Worm (Caenorhabditis elegans) whole organism, L2 larva: ENCODE measurements around the gene fkh-7.

Experiments used
- C34F6.9 ChIP-seq: fragments of 150-350 bp; optimal IDR thresholded peaks from 2 replicates; lab custom pipeline; 2014; ENCODE audit warnings: missing biosample characterization, missing genetic modification characterization
- F13H6.1 ChIP-seq: sonication (generic microtip); optimal IDR thresholded peaks from 2 replicates; lab custom pipeline; 2016; ENCODE audit warnings: missing genetic modification characterization, missing compliant biosample characterization
- R02D3.7 ChIP-seq: fragments of 150-350 bp; optimal IDR thresholded peaks from 2 replicates; lab custom pipeline; 2014; ENCODE audit warnings: missing biosample characterization, missing genetic modification characterization
- alr-1 ChIP-seq: fragments of 150-350 bp; optimal IDR thresholded peaks from 2 replicates; lab custom pipeline; 2014; ENCODE audit warnings: missing biosample characterization, missing genetic modification characterization
- aly-2 ChIP-seq: fragments of 150-350 bp; optimal IDR thresholded peaks from 2 replicates; lab custom pipeline; 2014; ENCODE audit warnings: missing biosample characterization, missing genetic modification characterization
- ama-1 ChIP-seq: fragments of 150-350 bp; optimal IDR thresholded peaks from 2 replicates; lab custom pipeline; 2018; ENCODE audit warnings: inconsistent platforms
- blmp-1 ChIP-seq: sonication (generic microtip); optimal IDR thresholded peaks from 2 replicates; lab custom pipeline; 2017; ENCODE audit warnings: missing genetic modification characterization, mild to moderate bottlenecking, missing compliant biosample characterization, antibody characterized with exemption, moderate library complexity; ENCODE audit not compliant: insufficient read depth
- ceh-16 ChIP-seq: fragments of 150-350 bp; optimal IDR thresholded peaks from 2 replicates; lab custom pipeline; 2014; ENCODE audit warnings: missing biosample characterization, missing genetic modification characterization
- ceh-82 ChIP-seq: fragments of 150-350 bp; optimal IDR thresholded peaks from 2 replicates; lab custom pipeline; 2014; ENCODE audit warnings: missing biosample characterization, missing genetic modification characterization
- crh-2 ChIP-seq: sonication (generic microtip); optimal IDR thresholded peaks from 2 replicates; lab custom pipeline; 2017; ENCODE audit warnings: missing biosample characterization, missing genetic modification characterization
- egl-27 ChIP-seq: sonication (generic microtip); optimal IDR thresholded peaks from 3 replicates; lab custom pipeline; 2017; ENCODE audit warnings: missing biosample characterization, missing genetic modification reagents, missing genetic modification characterization
- elt-1 ChIP-seq: fragments of 150-350 bp; optimal IDR thresholded peaks from 2 replicates; lab custom pipeline; 2014; ENCODE audit warnings: missing biosample characterization, missing genetic modification characterization
- elt-3 ChIP-seq: sonication (generic microtip); optimal IDR thresholded peaks from 2 replicates; lab custom pipeline; 2017; ENCODE audit warnings: missing biosample characterization, missing genetic modification characterization
- fos-1 ChIP-seq: fragments of 150-350 bp; optimal IDR thresholded peaks from 2 replicates; lab custom pipeline; 2014; ENCODE audit warnings: missing biosample characterization, missing genetic modification characterization
- gmeb-1 ChIP-seq: fragments of 150-350 bp; optimal IDR thresholded peaks from 2 replicates; lab custom pipeline; 2014; ENCODE audit warnings: missing biosample characterization, missing genetic modification characterization
- lin-13 ChIP-seq: fragments of 150-350 bp; optimal IDR thresholded peaks from 2 replicates; lab custom pipeline; 2014; ENCODE audit warnings: missing biosample characterization, missing genetic modification reagents, missing genetic modification characterization
- lin-39 ChIP-seq: fragments of 150-350 bp; optimal IDR thresholded peaks from 2 replicates; lab custom pipeline; 2014; ENCODE audit warnings: missing biosample characterization, missing genetic modification reagents, missing genetic modification characterization
- lsy-2 ChIP-seq, 2 experiments: fragments of 150-350 bp in 1 of 2; sonication (generic microtip) in 1 of 2; optimal IDR thresholded peaks; 2 replicates each; lab custom pipeline; 2014 to 2017; ENCODE audit warnings: missing biosample characterization in 2 of 2, missing genetic modification characterization in 2 of 2
- mbf-1 ChIP-seq: sonication (generic microtip); optimal IDR thresholded peaks from 2 replicates; lab custom pipeline; 2017; ENCODE audit warnings: missing biosample characterization, missing genetic modification characterization
- mdl-1 ChIP-seq, 2 experiments: fragments of 150-350 bp in 1 of 2; sonication (generic microtip) in 1 of 2; optimal IDR thresholded peaks; 2 replicates each; lab custom pipeline; 2017; ENCODE audit warnings: missing biosample characterization in 2 of 2, missing genetic modification characterization in 2 of 2
- nhr-11 ChIP-seq: fragments of 150-350 bp; optimal IDR thresholded peaks from 2 replicates; lab custom pipeline; 2014; ENCODE audit warnings: missing biosample characterization, missing genetic modification characterization
- nhr-12 ChIP-seq: fragments of 150-350 bp; optimal IDR thresholded peaks from 2 replicates; lab custom pipeline; 2014; ENCODE audit warnings: missing biosample characterization, missing genetic modification characterization
- nhr-129 ChIP-seq: fragments of 150-350 bp; optimal IDR thresholded peaks from 2 replicates; lab custom pipeline; 2014; ENCODE audit warnings: missing biosample characterization, missing genetic modification characterization
- nhr-21 ChIP-seq: fragments of 150-350 bp; optimal IDR thresholded peaks from 2 replicates; lab custom pipeline; 2014; ENCODE audit warnings: missing biosample characterization, missing genetic modification characterization
- nhr-23 ChIP-seq: fragments of 150-350 bp; optimal IDR thresholded peaks from 2 replicates; lab custom pipeline; 2014; ENCODE audit warnings: missing biosample characterization, missing genetic modification reagents, missing genetic modification characterization
- nhr-237 ChIP-seq: fragments of 150-350 bp; optimal IDR thresholded peaks from 2 replicates; lab custom pipeline; 2014; ENCODE audit warnings: missing biosample characterization, missing genetic modification characterization
- nhr-25 ChIP-seq: fragments of 150-350 bp; sonication (generic microtip); optimal IDR thresholded peaks from 3 replicates; lab custom pipeline; 2014; ENCODE audit warnings: missing biosample characterization, missing genetic modification characterization
- nhr-6 ChIP-seq: fragments of 150-350 bp; optimal IDR thresholded peaks from 2 replicates; lab custom pipeline; 2014; ENCODE audit warnings: missing biosample characterization, missing genetic modification characterization
- nhr-77 ChIP-seq: fragments of 150-350 bp; optimal IDR thresholded peaks from 2 replicates; lab custom pipeline; 2014; ENCODE audit warnings: missing biosample characterization, missing genetic modification characterization
- skn-1 ChIP-seq: sonication (generic microtip); optimal IDR thresholded peaks from 2 replicates; lab custom pipeline; 2017; ENCODE audit warnings: missing biosample characterization, missing genetic modification characterization
- snpc-4 ChIP-seq: fragments of 150-350 bp; optimal IDR thresholded peaks from 2 replicates; lab custom pipeline; 2014; ENCODE audit warnings: missing biosample characterization, missing genetic modification characterization
- unc-39 ChIP-seq: fragments of 150-350 bp; optimal IDR thresholded peaks from 2 replicates; lab custom pipeline; 2014; ENCODE audit warnings: missing biosample characterization, missing genetic modification characterization
- unc-62 ChIP-seq: fragments of 150-350 bp; optimal IDR thresholded peaks from 2 replicates; lab custom pipeline; 2014; ENCODE audit warnings: missing biosample characterization, missing genetic modification reagents, missing genetic modification characterization
- ztf-1 ChIP-seq: fragments of 200-800 bp; sonication (Bioruptor generic); conservative IDR thresholded peaks from 2 replicates; pipeline ENCODE4 v1.3.6; 2022; ENCODE audit warnings: missing genetic modification characterization, missing compliant biosample characterization

fkh-7 gene

DNA sequence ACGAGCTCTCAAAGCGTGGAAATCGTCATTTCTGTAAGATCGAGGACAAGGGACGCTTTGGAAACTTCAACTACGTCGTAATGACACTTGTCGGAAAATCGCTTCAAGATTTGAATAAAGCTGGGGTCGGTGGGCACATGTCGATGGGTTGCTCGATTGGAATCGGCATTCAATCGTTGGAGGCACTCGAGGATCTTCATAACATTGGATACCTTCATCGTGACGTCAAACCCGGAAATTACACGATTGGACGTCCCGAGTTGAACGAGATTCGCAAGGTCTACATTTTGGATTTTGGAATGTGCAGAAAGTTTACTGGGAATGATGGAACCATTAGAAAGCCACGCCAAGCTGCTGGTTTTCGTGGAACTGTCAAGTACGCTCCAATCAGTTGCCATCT, 48.1 kb downstream of the fkh-7 start:
- TF ChIP-seq alr-1 (tag; lab: Kevin White, UChicago) (no peak), nhr-77 (no peak), unc-62 (GFP tag; lab: Kevin White, UChicago) (no peak), F13H6.1 (tag; lab: Kevin White, UChicago) (no peak), blmp-1 (tag; lab: Kevin White, UChicago) (no peak), nhr-129 (tag; lab: Kevin White, UChicago) (no peak), aly-2 (tag; lab: Kevin White, UChicago) (no peak), unc-39 (tag; lab: Kevin White, UChicago) (no peak), mbf-1 (tag; lab: Kevin White, UChicago) (no peak), gmeb-1 (tag; lab: Kevin White, UChicago) (no peak), snpc-4 (tag; lab: Kevin White, UChicago) (no peak), nhr-237 (tag; lab: Kevin White, UChicago) (no peak), egl-27 (tag; lab: Kevin White, UChicago) (no peak), ceh-16 (tag; lab: Kevin White, UChicago) (no peak), elt-3 (tag; lab: Kevin White, UChicago) (no peak), lin-13 (no peak), ama-1 (no peak), crh-2 (tag; lab: Kevin White, UChicago) (no peak), nhr-6 (tag; lab: Kevin White, UChicago) (no peak)

- TF ChIP-seq nhr-77 (no peak), nhr-21 (tag; lab: Kevin White, UChicago) (no peak), lin-39 (tag; lab: Kevin White, UChicago) (no peak), crh-2 (tag; lab: Kevin White, UChicago) (no peak), elt-1 (no peak), nhr-23 (tag; lab: Kevin White, UChicago) (no peak), ceh-82 (no peak), R02D3.7 (no peak), mdl-1 (tag; optimal IDR thresholded peaks at IDR 0.05; lab: Kevin White, UChicago) (no peak), mbf-1 (tag; lab: Kevin White, UChicago) (no peak), gmeb-1 (tag; lab: Kevin White, UChicago) (no peak)
These were observed 51.1 kb downstream of the fkh-7 start, which contains the start of gene srd-13 for ce11 chrIV:5635551-5635950. srd-13 (minus strand) TSS chrIV:5635651.

DNA sequence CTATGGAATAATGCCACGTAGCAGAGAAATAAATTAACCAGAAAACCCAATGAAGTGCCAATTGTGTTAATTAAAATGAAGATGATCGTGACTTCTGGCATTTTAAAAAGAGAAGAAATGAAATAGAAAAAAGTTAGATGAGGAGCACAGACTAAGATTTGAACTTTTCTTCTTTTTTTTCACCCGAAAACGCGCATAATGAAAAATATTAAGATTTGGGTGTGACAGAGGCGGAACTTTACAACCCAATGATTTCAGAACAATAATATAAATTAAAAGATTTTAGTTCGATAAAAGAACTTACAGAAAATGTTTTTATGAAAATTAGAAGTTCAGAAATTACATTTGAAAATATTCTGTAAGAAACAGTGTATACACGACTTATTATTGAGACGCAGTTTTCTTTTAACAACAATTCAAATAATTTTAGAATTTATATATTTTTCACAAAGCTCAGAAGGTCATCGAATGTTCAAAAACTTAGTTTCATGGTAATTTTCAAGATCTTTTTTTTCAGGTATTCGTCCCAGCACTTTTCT, 61.1 kb downstream of the fkh-7 start, which contains the start of the genes srd-8 and B0547.2:
Gene srd-8 (minus strand): TSS at position 101 of the 539 bp plus-strand sequence.
Gene B0547.2 (plus strand): TSS at position 489 of the 539 bp plus-strand sequence.
- TF ChIP-seq skn-1 (no peak), nhr-21 (tag; lab: Kevin White, UChicago) (no peak), elt-1 (no peak)
- TF ChIP-seq, all 48 proteins: peak for 0

DNA sequence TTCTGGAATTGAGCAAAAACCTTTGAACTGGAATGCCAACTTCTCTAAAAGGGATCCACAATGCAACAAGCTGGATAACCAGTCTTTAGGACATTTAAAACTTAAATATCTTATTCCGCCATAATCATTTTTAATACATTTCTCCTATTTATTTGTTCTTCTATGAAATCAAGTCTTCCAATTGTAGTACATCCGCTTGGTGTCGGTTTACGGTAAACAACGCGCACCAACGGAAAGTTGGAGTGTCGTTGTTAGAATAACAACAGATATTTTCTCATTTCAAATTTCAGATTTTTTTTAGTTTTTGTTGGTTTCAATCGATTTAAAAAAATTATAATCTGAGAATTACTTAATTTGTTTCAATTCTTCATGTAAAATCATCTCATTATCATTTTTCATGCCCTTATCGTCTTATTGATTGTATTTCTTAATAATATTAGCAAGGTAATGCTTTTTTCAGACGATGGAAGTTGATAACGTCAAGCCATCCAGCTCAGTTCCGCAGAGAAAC, 64.6 kb downstream of the fkh-7 start, which contains the start of gene csn-5:
Gene csn-5 (plus strand): TSS at position 461 of the 511 bp plus-strand sequence.
- TF ChIP-seq skn-1 (no peak), C34F6.9 (tag; lab: Kevin White, UChicago) (peak; percentile 23), nhr-12 (tag; lab: Kevin White, UChicago) (no peak), nhr-11 (no peak), R02D3.7 (peak; percentile 77), fos-1 (tag; lab: Kevin White, UChicago) (no peak)

ce11 chrIV:5650761-5651332, 66.4 kb downstream of the fkh-7 start:
- TF ChIP-seq nhr-25 (tag; lab: Kevin White, UChicago) (peak; percentile 15), crh-2 (tag; lab: Kevin White, UChicago) (peak; percentile 8), ztf-1 (GFP tag; lab: Robert Waterston, UW) (no peak), lsy-2 (tag; optimal IDR thresholded peaks at IDR 0.05; lab: Kevin White, UChicago) (peak in 1 of 2 experiments; percentile 10), mdl-1 (tag; optimal IDR thresholded peaks at IDR 0.05; lab: Kevin White, UChicago) (no peak)
- TF ChIP-seq, all 48 proteins: peak for 3
